Worm (Caenorhabditis elegans) whole organism, midembryonic: Measurements from ENCODE around the gene col-150.

Source experiments
- cog-1 ChIP-seq: sonication (generic microtip); optimal IDR thresholded peaks from 2 replicates; lab custom pipeline; 2016; ENCODE audit warnings: missing genetic modification characterization, missing compliant biosample characterization
- flt-1 ChIP-seq: fragments of 200-800 bp; sonication (Bioruptor generic); IDR thresholded peaks from 2 replicates; pipeline ENCODE4 v1.3.6; 2022; ENCODE audit warnings: missing genetic modification characterization, missing compliant biosample characterization
- ztf-23 ChIP-seq: fragments of 200-800 bp; sonication (Bioruptor generic); IDR thresholded peaks from 2 replicates; pipeline ENCODE4 v1.3.6; 2022; ENCODE audit warnings: missing genetic modification reagents, missing genetic modification characterization, missing compliant biosample characterization
- ztf-29 ChIP-seq: fragments of 200-800 bp; sonication (Bioruptor generic); IDR thresholded peaks from 2 replicates; pipeline ENCODE4 v1.3.6; 2022; ENCODE audit warnings: missing genetic modification reagents, missing genetic modification characterization, missing compliant biosample characterization

- TF ChIP-seq flt-1 (no peak), ztf-23 (GFP tag; lab: Robert Waterston, UW) (no peak), ztf-29 (no peak), cog-1 (no peak)
Measured at ce11 chrV:10314371-10314770, 19.9 kb upstream of the col-150 start, which contains the start of gene trx-2.
